Fruit fly (Drosophila melanogaster): ENCODE data around the gene CG15529.

CG15529 gene

DNA sequence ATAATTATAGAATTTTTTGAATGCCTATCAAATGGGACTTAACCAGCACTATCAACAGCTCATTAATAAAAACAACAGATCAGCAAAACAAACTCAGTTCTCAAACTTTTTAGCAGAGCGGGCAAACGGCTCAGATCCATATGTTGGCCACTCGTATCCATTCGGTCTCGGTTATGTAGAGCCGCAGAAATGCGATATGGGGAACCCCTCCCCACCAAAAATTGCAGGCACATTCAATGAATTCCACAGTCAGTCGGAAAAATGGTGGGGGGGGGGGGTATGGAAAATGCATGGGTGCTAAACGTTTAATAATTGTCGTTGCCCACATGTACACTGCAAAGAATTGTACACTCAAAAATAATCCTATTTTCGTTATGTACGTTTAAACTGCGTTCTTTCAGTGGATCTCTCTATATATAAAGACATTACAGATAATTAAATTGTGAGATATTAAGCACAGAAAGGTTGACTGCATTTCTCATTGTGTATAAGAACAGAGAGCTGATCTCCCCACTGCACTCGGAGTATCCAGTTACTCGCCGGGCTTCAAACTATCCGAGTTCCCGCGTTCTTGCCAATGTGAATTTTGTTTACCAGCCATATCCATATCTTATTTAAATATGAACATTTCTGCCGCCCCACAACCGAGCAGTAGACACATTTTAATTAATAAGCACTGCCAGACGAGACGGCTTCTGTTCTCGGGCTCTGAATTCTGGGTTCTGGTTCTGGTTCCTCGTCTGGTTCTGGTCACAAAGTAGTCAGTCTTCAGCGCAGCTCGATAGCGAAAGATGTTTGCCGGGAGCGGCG, at the start of gene CG15529:
Gene CG15529, plus strand, starts transcription at position 760 of the 810 bp plus-strand sequence.
- TF ChIP-seq insv (optimal IDR thresholded peaks at IDR 0.05) (no peak), Myc (optimal IDR thresholded peaks at IDR 0.05) (no peak), Sin3A (optimal IDR thresholded peaks at IDR 0.05) (no peak), ttk (optimal IDR thresholded peaks at IDR 0.05) (no peak), h (optimal IDR thresholded peaks at IDR 0.05) (no peak), psq (optimal IDR thresholded peaks at IDR 0.05) (no peak)

DNA sequence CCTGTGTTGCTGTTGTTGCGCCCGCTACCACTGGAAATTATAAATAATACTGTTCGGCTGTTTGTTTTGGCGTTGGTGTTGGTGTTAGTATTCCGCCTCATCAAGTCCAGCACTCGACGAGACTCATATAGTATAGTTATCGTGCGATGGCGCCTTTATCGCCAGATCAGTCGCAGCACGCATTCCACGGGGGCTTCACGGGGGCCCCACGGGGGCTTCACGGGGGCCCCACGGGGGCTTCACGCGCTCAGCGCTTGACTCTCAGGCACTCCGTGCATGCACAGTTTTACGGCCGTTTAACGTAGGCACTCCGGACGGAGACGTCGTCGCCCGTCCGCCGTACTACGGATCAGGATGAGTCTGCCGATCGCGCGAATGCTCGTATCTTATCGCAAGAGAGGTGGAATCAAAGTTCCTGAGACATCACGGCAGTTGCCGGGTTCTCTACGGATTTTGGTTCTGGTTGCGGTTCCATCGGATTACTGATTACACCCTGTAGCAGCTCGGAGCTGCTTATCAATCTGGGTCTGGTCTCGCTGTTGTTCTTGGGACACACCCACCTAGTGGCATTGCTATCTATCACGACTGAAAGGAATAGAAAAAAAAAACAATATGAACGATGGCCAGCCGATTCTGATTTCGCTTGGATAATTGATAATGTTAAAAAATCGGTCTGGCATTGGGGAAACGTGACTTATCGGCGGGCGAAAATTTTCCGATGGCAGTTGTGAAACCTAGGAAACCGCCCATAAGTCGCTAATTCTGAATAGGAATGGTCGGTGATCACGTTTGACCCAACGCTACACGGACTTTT, 48.8 kb upstream of the CG15529 start:
- TF ChIP-seq Sin3A (optimal IDR thresholded peaks at IDR 0.05) (no peak), psq (optimal IDR thresholded peaks at IDR 0.05) (no peak), ttk (optimal IDR thresholded peaks at IDR 0.05) (no peak), insv (optimal IDR thresholded peaks at IDR 0.05) (no peak), h (optimal IDR thresholded peaks at IDR 0.05) (no peak), Myc (optimal IDR thresholded peaks at IDR 0.05) (no peak)

DNA sequence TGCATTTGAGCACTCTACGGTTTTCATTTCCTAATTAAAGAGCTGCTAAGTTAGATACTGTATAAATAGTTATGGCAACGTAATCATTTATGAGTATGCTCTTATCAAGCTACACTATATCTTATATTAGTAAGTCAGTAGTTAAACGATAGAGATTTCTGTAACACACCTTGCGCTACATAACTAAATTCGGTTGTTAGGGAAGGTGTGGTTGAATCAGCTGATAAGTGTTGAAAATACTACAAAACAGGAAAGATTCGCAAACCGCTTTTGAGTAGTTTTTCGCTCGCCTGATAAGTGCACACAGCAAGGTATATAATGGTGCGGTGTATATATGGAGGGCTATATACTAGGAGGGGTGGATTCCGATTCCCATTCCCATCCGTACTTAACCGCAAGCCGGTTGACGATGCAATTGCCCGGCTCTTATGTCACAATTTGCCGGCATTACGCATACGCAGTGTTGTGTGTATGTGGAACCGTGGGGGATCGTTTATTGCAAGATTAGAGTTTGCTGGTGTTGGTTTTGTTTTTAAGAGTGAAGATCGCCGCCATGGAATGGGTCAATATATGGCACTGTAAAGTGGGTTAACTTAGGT, 46.8 kb upstream of the CG15529 start:
- TF ChIP-seq psq (optimal IDR thresholded peaks at IDR 0.05) (no peak), Sin3A (optimal IDR thresholded peaks at IDR 0.05) (no peak), Myc (optimal IDR thresholded peaks at IDR 0.05) (no peak), h (optimal IDR thresholded peaks at IDR 0.05) (no peak), insv (optimal IDR thresholded peaks at IDR 0.05) (no peak)

DNA sequence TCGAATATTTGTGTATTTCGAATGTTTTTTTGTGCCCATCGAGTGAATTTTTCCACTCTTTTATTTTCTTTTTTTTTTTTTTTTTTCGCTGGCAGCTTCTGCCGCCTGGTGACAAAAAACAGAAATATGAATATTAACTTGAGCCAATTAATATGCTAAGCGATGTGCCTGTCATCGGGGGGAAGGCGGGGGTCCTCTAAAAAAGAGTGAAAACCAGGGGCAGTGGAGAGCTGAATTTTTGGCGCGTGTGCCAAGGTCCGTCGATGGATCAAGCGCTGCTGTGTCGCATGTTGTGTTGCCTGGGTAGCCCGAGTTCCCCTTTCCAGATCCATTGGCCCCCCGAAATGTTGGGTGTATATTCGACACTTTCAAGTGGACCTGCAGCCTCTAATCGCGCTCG, 46.1 kb upstream of the CG15529 start:
- no peak for TF ChIP-seq ttk (optimal IDR thresholded peaks at IDR 0.05)
- no peak for TF ChIP-seq insv (optimal IDR thresholded peaks at IDR 0.05)
- TF ChIP-seq Myc (optimal IDR thresholded peaks at IDR 0.05) = no peak
- no peak for TF ChIP-seq h (optimal IDR thresholded peaks at IDR 0.05)
- TF ChIP-seq Sin3A (optimal IDR thresholded peaks at IDR 0.05) = no peak
- TF ChIP-seq psq (optimal IDR thresholded peaks at IDR 0.05) = no peak

DNA sequence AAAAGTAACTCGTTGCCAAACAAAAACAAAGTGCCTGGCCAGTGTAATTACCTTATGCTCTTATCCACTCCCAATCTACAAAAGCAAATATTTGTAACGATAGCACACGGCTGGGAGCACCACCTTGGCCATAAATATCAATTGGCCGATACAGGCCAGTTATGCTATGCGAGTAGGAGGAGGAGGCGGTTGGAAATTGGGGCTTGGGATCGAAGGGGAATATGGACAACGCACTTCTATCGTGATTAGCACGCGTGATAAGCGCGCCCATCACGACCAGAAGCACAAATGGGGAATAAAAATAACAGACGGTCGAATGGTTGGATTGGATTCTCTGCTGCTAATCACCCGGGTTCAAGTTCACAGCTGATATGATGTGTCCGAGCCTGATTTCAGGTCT, 45.3 kb upstream of the CG15529 start:
- TF ChIP-seq insv (optimal IDR thresholded peaks at IDR 0.05) (no peak), Myc (optimal IDR thresholded peaks at IDR 0.05) (no peak), ttk (optimal IDR thresholded peaks at IDR 0.05) (no peak), Sin3A (optimal IDR thresholded peaks at IDR 0.05) (no peak), psq (optimal IDR thresholded peaks at IDR 0.05) (no peak), h (optimal IDR thresholded peaks at IDR 0.05) (no peak)

DNA sequence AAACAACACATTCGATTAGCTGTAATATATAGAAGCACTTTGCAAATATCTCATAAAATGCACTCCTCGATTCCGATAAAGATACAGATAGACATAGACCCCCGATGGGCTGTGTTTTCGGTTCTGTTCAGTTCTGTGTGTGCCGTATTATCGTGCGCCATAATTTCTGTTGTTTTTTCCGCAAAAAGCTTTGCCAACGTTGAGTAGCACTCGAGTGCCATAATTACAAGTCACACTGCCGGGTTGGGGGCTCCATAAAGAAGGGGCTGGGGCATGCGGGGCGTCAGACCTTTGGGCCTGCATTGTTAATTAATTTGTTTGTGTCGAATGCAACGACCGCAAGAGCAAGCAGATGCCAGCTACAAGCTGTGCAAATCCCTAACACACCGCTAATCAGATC, 44.1 kb upstream of the CG15529 start:
- TF ChIP-seq ttk (optimal IDR thresholded peaks at IDR 0.05) (no peak), Sin3A (optimal IDR thresholded peaks at IDR 0.05) (no peak), Myc (optimal IDR thresholded peaks at IDR 0.05) (no peak), h (optimal IDR thresholded peaks at IDR 0.05) (no peak), insv (optimal IDR thresholded peaks at IDR 0.05) (no peak), psq (optimal IDR thresholded peaks at IDR 0.05) (no peak)

DNA sequence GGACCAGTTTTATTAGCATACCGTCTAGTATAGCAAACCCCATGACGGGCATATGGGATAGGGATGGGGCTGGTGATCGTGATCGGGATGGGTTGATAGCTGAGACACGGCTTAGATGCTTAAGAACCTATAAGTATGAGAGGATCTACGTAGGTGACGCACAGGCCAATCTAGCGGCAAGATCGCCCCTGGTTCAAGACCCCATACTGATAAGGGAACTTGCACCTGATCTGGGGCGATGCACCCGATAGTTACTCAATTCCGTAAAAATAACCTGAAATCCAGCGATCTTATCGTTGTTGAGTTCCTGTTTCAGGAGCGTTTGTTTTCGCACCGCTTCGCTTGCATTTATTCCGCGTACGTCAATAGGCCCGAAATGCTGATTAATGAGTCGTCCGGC, 43.2 kb upstream of the CG15529 start:
- TF ChIP-seq Myc (optimal IDR thresholded peaks at IDR 0.05) (no peak), ttk (optimal IDR thresholded peaks at IDR 0.05) (no peak), Sin3A (optimal IDR thresholded peaks at IDR 0.05) (no peak), h (optimal IDR thresholded peaks at IDR 0.05) (no peak), psq (optimal IDR thresholded peaks at IDR 0.05) (no peak), insv (optimal IDR thresholded peaks at IDR 0.05) (no peak)

DNA sequence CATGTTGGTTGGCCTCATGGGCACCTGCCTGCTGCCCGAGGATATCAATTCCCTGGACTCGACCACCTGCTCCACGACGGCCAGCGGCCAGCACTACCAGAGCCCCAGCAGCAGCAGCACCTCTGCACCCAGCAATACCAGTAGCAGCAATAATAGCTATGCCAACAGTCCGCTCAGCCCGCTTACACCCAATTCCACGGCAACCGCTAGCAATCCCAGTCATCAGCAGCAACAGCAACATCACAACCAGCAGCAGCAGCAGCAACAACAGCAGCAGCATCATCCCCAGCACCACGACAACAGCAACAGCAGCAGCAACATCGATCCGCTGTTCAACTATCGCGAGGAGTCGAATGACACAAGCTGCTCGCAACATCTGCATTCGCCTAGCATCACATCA, 42.5 kb upstream of the CG15529 start:
- no peak for TF ChIP-seq Sin3A (optimal IDR thresholded peaks at IDR 0.05)
- TF ChIP-seq psq (optimal IDR thresholded peaks at IDR 0.05) = no peak
- no peak for TF ChIP-seq Myc (optimal IDR thresholded peaks at IDR 0.05)

DNA sequence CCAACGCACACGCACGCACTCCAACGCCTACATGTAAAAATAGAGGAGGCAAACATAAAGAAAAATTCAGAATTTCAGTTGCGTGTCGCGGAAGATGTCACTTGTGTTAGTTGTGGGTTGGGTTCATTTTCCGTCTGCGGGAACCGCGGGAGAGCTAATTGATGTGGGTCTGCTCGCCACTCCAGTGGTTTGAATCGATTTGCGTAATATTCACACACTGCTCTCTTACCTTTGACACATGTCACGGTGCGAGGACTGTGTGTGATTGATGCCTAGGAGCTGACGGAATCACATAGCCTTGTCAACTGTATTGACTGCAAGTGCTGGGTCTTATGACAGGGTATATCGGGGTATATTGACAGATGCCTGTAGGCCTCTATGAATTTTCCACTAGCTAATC, 40.9 kb upstream of the CG15529 start:
- TF ChIP-seq Sin3A (optimal IDR thresholded peaks at IDR 0.05) (no peak), h (optimal IDR thresholded peaks at IDR 0.05) (no peak), psq (optimal IDR thresholded peaks at IDR 0.05) (no peak), insv (optimal IDR thresholded peaks at IDR 0.05) (no peak)

DNA sequence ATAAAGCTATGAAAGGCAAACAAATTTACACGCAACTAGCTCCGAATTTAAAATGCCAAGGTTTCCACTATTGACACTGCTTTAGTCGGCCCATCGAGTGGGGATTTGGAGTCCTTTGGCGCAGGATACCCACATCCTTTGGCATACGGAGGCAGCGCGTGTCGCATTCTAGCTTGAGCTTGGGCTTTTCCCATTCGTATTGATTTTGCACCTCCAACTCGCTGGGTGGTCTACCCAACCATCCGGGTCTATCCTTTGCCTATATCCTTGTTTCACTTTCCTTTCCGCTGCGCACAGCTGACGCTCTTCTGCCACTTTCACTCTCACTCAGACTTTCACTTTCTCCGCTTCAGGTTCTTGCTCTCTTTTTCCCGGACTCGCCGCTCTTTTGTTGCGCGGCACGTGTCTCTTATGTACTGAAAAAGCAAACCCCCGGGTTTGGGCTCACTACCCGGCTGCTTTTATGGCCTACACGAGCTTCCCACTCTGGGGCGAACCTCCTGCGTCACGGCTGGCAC, 37.5 kb upstream of the CG15529 start:
- TF ChIP-seq ttk (optimal IDR thresholded peaks at IDR 0.05) (no peak), Myc (optimal IDR thresholded peaks at IDR 0.05) (no peak), psq (optimal IDR thresholded peaks at IDR 0.05) (no peak), insv (optimal IDR thresholded peaks at IDR 0.05) (no peak), h (optimal IDR thresholded peaks at IDR 0.05) (no peak), Sin3A (optimal IDR thresholded peaks at IDR 0.05) (no peak)

DNA sequence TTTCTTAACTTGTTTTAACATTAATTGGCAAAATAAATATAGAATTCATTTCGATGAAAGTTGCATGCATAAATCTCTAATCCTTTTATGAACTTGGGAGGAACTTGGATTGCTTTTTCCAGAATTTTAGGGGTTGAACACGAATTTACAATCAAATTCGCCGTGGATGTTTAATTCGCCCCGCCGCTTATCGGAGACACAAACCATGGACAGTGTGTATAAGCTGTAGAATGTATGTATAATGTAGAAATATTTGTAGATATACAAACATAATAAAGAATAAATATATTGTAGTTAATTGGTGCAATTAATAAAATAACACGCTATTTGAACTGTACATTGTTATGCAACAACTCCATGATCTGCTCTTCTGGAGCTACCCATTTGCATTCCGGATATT, 30.1 kb upstream of the CG15529 start:
- TF ChIP-seq psq (optimal IDR thresholded peaks at IDR 0.05) = no peak
- TF ChIP-seq ttk (optimal IDR thresholded peaks at IDR 0.05) = no peak
- TF ChIP-seq h (optimal IDR thresholded peaks at IDR 0.05) = no peak
- no peak for TF ChIP-seq insv (optimal IDR thresholded peaks at IDR 0.05)
- TF ChIP-seq Myc (optimal IDR thresholded peaks at IDR 0.05) = no peak
- no peak for TF ChIP-seq Sin3A (optimal IDR thresholded peaks at IDR 0.05)

DNA sequence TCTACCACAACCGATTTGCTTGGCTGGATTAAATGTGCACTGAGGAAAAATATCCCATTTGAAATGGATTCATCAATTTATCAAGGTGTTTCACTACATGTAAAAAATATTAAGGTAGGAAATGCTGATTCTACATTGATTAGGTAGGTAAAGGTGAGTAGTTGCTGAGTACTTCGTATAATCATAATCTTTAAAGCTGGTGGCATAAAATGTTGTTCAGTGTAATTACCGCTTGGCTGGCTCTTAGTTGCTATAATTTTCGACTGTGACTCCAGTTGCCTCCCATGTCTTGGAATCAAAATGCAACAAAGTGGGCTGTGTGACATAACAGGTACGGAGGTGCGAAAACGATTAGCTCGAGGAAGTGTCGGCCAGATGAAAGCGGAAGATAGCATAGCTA, 28.7 kb upstream of the CG15529 start, which contains the start of gene CG45072:
Gene CG45072, minus strand, starts transcription at position 101 of the 400 bp plus-strand sequence.
- TF ChIP-seq Sin3A (optimal IDR thresholded peaks at IDR 0.05) (no peak), insv (optimal IDR thresholded peaks at IDR 0.05) (no peak), ttk (optimal IDR thresholded peaks at IDR 0.05) (no peak), psq (optimal IDR thresholded peaks at IDR 0.05) (no peak), Myc (optimal IDR thresholded peaks at IDR 0.05) (no peak), h (optimal IDR thresholded peaks at IDR 0.05) (no peak)

Data from Kc167 (cell line).